Worm (Caenorhabditis elegans) whole organism, late embryonic: Measurements from ENCODE around the gene tag-297.

Experiments used
- K02D7.2 ChIP-seq: sonication (generic microtip); optimal IDR thresholded peaks from 2 replicates; lab custom pipeline; 2017; ENCODE audit warnings: mild to moderate bottlenecking, missing genetic modification characterization, missing compliant biosample characterization
- Y22D7AL.16 ChIP-seq: sonication (generic microtip); optimal IDR thresholded peaks from 2 replicates; lab custom pipeline; 2016; ENCODE audit warnings: missing genetic modification characterization, missing compliant biosample characterization
- ceh-14 ChIP-seq: sonication (generic microtip); optimal IDR thresholded peaks from 2 replicates; lab custom pipeline; 2016; ENCODE audit warnings: missing genotype, missing genetic modification characterization, missing compliant biosample characterization
- ceh-18 ChIP-seq: sonication (generic microtip); optimal IDR thresholded peaks from 2 replicates; lab custom pipeline; 2016; ENCODE audit warnings: missing genetic modification characterization, missing compliant biosample characterization
- ceh-19 ChIP-seq: fragments of 200-800 bp; sonication (Bioruptor generic); optimal IDR thresholded peaks from 2 replicates; lab custom pipeline; 2018; ENCODE audit warnings: mild to moderate bottlenecking, missing genetic modification characterization, missing compliant biosample characterization
- ceh-22 ChIP-seq: sonication (generic microtip); optimal IDR thresholded peaks from 2 replicates; lab custom pipeline; 2017; ENCODE audit warnings: missing biosample characterization, missing genetic modification characterization
- ceh-30 ChIP-seq: fragments of 150-350 bp; optimal IDR thresholded peaks from 2 replicates; lab custom pipeline; 2014; ENCODE audit warnings: missing biosample characterization, missing genetic modification characterization
- ceh-31 ChIP-seq: sonication (generic microtip); optimal IDR thresholded peaks from 2 replicates; lab custom pipeline; 2016; ENCODE audit warnings: missing genetic modification characterization, missing compliant biosample characterization
- ceh-34 ChIP-seq: sonication (generic microtip); optimal IDR thresholded peaks from 2 replicates; lab custom pipeline; 2016; ENCODE audit warnings: mild to moderate bottlenecking, missing genetic modification characterization, missing compliant biosample characterization
- ceh-45 ChIP-seq: fragments of 200-800 bp; sonication (Bioruptor generic); IDR thresholded peaks from 2 replicates; pipeline ENCODE4 v1.3.6; 2022; ENCODE audit warnings: missing genetic modification reagents, missing genetic modification characterization, missing compliant biosample characterization
- che-1 ChIP-seq: sonication (generic microtip); optimal IDR thresholded peaks from 2 replicates; lab custom pipeline; 2016; ENCODE audit warnings: mild to moderate bottlenecking, missing genetic modification characterization, missing compliant biosample characterization
- elt-2 ChIP-seq: sonication (generic microtip); optimal IDR thresholded peaks from 2 replicates; lab custom pipeline; 2016; ENCODE audit warnings: missing genetic modification reagents, missing genetic modification characterization, missing compliant biosample characterization
- elt-4 ChIP-seq: sonication (generic microtip); optimal IDR thresholded peaks from 2 replicates; lab custom pipeline; 2016; ENCODE audit warnings: missing genetic modification characterization, missing compliant biosample characterization
- fax-1 ChIP-seq: sonication (generic microtip); optimal IDR thresholded peaks from 2 replicates; lab custom pipeline; 2016; ENCODE audit warnings: missing genotype, missing genetic modification characterization, missing compliant biosample characterization
- fkh-10 ChIP-seq: fragments of 150-350 bp; optimal IDR thresholded peaks from 2 replicates; lab custom pipeline; 2014; ENCODE audit warnings: missing biosample characterization, missing genetic modification reagents, missing genetic modification characterization
- gmeb-2 ChIP-seq: sonication (generic microtip); optimal IDR thresholded peaks from 2 replicates; lab custom pipeline; 2016; ENCODE audit warnings: missing genetic modification characterization, inconsistent platforms, missing compliant biosample characterization
- hlh-30 ChIP-seq: sonication (generic microtip); optimal IDR thresholded peaks from 2 replicates; lab custom pipeline; 2017; ENCODE audit warnings: antibody characterized with exemption, missing genetic modification characterization, missing compliant biosample characterization; ENCODE audit not compliant: insufficient read depth
- hlh-8 ChIP-seq: sonication (generic microtip); optimal IDR thresholded peaks from 2 replicates; lab custom pipeline; 2016; ENCODE audit warnings: missing genotype, missing genetic modification characterization, missing compliant biosample characterization
- lin-11 ChIP-seq: fragments of 200-800 bp; sonication (Bioruptor generic); optimal IDR thresholded peaks from 2 replicates; lab custom pipeline; 2018; ENCODE audit warnings: mild to moderate bottlenecking, missing genetic modification characterization, missing compliant biosample characterization
- madf-2 ChIP-seq: sonication (generic microtip); optimal IDR thresholded peaks from 2 replicates; lab custom pipeline; 2017; ENCODE audit warnings: missing genetic modification characterization, missing compliant biosample characterization
- nfya-1 ChIP-seq: sonication (generic microtip); optimal IDR thresholded peaks from 2 replicates; lab custom pipeline; 2017; ENCODE audit warnings: missing genetic modification characterization, mild to moderate bottlenecking, missing compliant biosample characterization, antibody characterized with exemption, moderate library complexity
- nhr-11 ChIP-seq: fragments of 150-350 bp; optimal IDR thresholded peaks from 2 replicates; lab custom pipeline; 2014; ENCODE audit warnings: missing biosample characterization, missing genetic modification characterization
- npax-4 ChIP-seq: sonication (generic microtip); optimal IDR thresholded peaks from 2 replicates; lab custom pipeline; 2016; ENCODE audit warnings: missing genetic modification characterization, missing compliant biosample characterization
- pat-9 ChIP-seq: fragments of 200-800 bp; sonication (Bioruptor generic); optimal IDR thresholded peaks from 2 replicates; lab custom pipeline; 2018; ENCODE audit warnings: mild to moderate bottlenecking, missing genetic modification characterization, moderate library complexity, missing compliant biosample characterization
- pha-2 ChIP-seq: sonication (generic microtip); optimal IDR thresholded peaks from 2 replicates; lab custom pipeline; 2017; ENCODE audit warnings: mild to moderate bottlenecking, missing genetic modification characterization, missing compliant biosample characterization
- pros-1 ChIP-seq: fragments of 150-350 bp; optimal IDR thresholded peaks from 2 replicates; lab custom pipeline; 2014; ENCODE audit warnings: missing biosample characterization, missing genetic modification reagents, missing genetic modification characterization
- rnt-1 ChIP-seq: sonication (generic microtip); optimal IDR thresholded peaks from 2 replicates; lab custom pipeline; 2016; ENCODE audit warnings: missing genetic modification characterization, missing compliant biosample characterization
- sdc-2 ChIP-seq: sonication (generic microtip); optimal IDR thresholded peaks from 2 replicates; lab custom pipeline; 2016; ENCODE audit warnings: missing genotype, missing genetic modification characterization, missing compliant biosample characterization
- sox-2 ChIP-seq: fragments of 200-800 bp; sonication (Bioruptor generic); IDR thresholded peaks from 2 replicates; pipeline ENCODE4 v1.3.6; 2022; ENCODE audit warnings: missing genetic modification reagents, missing genetic modification characterization, missing compliant biosample characterization
- syd-9 ChIP-seq: sonication (generic microtip); optimal IDR thresholded peaks from 2 replicates; lab custom pipeline; 2016; ENCODE audit warnings: mild to moderate bottlenecking, missing genetic modification characterization, moderate library complexity, missing compliant biosample characterization
- tbx-2 ChIP-seq: sonication (generic microtip); optimal IDR thresholded peaks from 2 replicates; lab custom pipeline; 2016; ENCODE audit warnings: missing genetic modification characterization, missing compliant biosample characterization
- tbx-7 ChIP-seq: sonication (generic microtip); optimal IDR thresholded peaks from 2 replicates; lab custom pipeline; 2016; ENCODE audit warnings: missing genotype, missing genetic modification characterization, missing compliant biosample characterization
- unc-42 ChIP-seq: sonication (generic microtip); optimal IDR thresholded peaks from 2 replicates; lab custom pipeline; 2016; ENCODE audit warnings: missing genotype, missing genetic modification characterization, missing compliant biosample characterization
- unc-55 ChIP-seq: sonication (generic microtip); optimal IDR thresholded peaks from 2 replicates; lab custom pipeline; 2017; ENCODE audit warnings: missing biosample characterization, missing genetic modification reagents, missing genetic modification characterization
- unc-86 ChIP-seq: sonication (generic microtip); optimal IDR thresholded peaks from 2 replicates; lab custom pipeline; 2016; ENCODE audit warnings: missing genetic modification characterization, missing compliant biosample characterization
- ztf-16 ChIP-seq: sonication (generic microtip); optimal IDR thresholded peaks from 2 replicates; lab custom pipeline; 2017; ENCODE audit warnings: missing genetic modification characterization, missing compliant biosample characterization

The tag-297 gene

ce11 chrII:14598367-14598766, 29.1 kb upstream of the tag-297 start:
- TF ChIP-seq rnt-1 (tag; lab: Kevin White, UChicago) (peak; percentile 25), hlh-30 (tag; lab: Kevin White, UChicago) (peak; percentile 61), ceh-18 (peak; percentile 24), npax-4 (tag; lab: Kevin White, UChicago) (no peak), tbx-2 (no peak), lin-11 (tag; lab: Kevin White, UChicago) (no peak)

DNA sequence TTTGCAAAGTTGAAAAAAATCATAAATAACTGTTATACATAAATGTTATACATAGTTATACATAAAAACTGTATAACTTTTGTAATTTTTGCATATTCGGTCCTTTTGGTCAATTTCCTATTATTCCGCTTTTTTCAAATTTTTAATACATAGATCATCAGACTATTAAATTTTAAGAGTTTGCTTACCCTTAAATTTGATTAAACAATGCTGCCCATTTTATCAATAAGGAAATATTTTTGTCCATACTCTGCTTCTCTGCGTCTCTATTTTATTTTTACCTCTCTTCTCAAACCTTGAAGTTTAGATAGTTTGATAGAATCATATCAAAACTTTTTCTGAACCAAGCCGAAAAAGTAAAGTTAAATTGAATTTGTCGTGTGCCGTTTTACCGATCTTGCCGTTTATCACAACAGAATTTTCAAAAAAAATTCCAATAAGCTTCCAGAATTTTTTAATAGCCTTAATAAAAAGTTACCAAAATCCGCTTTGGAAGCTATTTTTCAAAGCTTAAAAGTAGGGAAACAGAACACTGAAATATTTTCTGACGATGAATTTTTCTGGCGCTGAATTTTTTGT, 28.1 kb upstream of the tag-297 start:
- TF ChIP-seq ztf-16 (tag; lab: Kevin White, UChicago) (no peak), pros-1 (tag; lab: Kevin White, UChicago) (no peak), ceh-31 (tag; lab: Kevin White, UChicago) (no peak), unc-42 (no peak), syd-9 (tag; lab: Kevin White, UChicago) (no peak), sox-2 (GFP tag; lab: Robert Waterston, UW) (no peak), pat-9 (no peak), ceh-19 (GFP tag; lab: Kevin White, UChicago) (no peak), Y22D7AL.16 (tag; lab: Kevin White, UChicago) (no peak)

ce11 chrII:14599933-14600630, 27.3 kb upstream of the tag-297 start:
- TF ChIP-seq unc-86 (tag; lab: Kevin White, UChicago): no peak
- no peak for TF ChIP-seq ceh-34 (tag; lab: Kevin White, UChicago)
- no peak for TF ChIP-seq ztf-16 (tag; lab: Kevin White, UChicago)
- no peak for TF ChIP-seq pros-1 (tag; lab: Kevin White, UChicago)
- no peak for TF ChIP-seq rnt-1 (tag; lab: Kevin White, UChicago)
- peak; percentile 25 for TF ChIP-seq elt-2 (tag; lab: Kevin White, UChicago)

- TF ChIP-seq hlh-30 (tag; lab: Kevin White, UChicago): no peak
- no peak for TF ChIP-seq sox-2 (GFP tag; lab: Robert Waterston, UW)
- TF ChIP-seq ceh-14 (tag; lab: Kevin White, UChicago): no peak
- no peak for TF ChIP-seq unc-55 (GFP tag; lab: Kevin White, UChicago)
- TF ChIP-seq gmeb-2 (tag; lab: Kevin White, UChicago): no peak
- no peak for TF ChIP-seq ceh-30
- TF ChIP-seq fax-1 (tag; lab: Kevin White, UChicago): no peak
- no peak for TF ChIP-seq hlh-8 (tag; lab: Kevin White, UChicago)
- no peak for TF ChIP-seq unc-86 (tag; lab: Kevin White, UChicago)
Observed at ce11 chrII:14600852-14601313, 26.5 kb upstream of the tag-297 start, which contains the start of gene tps-2. tps-2 (plus strand) TSS chrII:14600902.

- no peak for TF ChIP-seq che-1
- no peak for TF ChIP-seq ceh-45 (GFP tag; lab: Robert Waterston, UW)
Observed at ce11 chrII:14602735-14603134, 24.7 kb upstream of the tag-297 start.

DNA sequence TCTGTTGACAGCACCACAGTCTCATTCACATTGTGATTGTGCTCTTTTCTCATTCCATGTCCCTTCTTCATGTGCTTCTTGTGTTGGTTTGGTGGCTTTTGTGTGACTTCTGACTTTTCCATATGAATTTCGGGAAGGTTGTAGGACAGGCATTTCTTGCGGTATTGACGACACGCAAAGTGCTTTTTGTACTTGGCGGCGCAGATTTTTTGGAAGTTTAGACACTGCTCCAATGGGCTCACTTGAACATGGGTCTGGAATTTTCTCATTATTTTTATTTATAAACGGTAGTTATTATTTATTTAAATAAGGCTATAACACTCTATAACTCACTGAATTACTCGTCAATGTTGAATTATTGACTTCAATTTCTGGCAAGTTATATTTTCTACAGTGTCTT, 23.2 kb upstream of the tag-297 start:
- TF ChIP-seq nhr-11 (tag; lab: Kevin White, UChicago) (no peak), ceh-34 (tag; lab: Kevin White, UChicago) (no peak), K02D7.2 (tag; lab: Kevin White, UChicago) (no peak), elt-4 (no peak), sdc-2 (no peak), ceh-18 (no peak), nfya-1 (tag; lab: Kevin White, UChicago) (no peak), gmeb-2 (tag; lab: Kevin White, UChicago) (no peak), ztf-16 (tag; lab: Kevin White, UChicago) (no peak), madf-2 (tag; lab: Kevin White, UChicago) (no peak), fkh-10 (GFP tag; lab: Kevin White, UChicago) (no peak), ceh-45 (GFP tag; lab: Robert Waterston, UW) (no peak), tbx-7 (tag; lab: Kevin White, UChicago) (no peak), hlh-30 (tag; lab: Kevin White, UChicago) (no peak), pha-2 (tag; lab: Kevin White, UChicago) (no peak), hlh-8 (tag; lab: Kevin White, UChicago) (no peak), ceh-22 (no peak), ceh-14 (tag; lab: Kevin White, UChicago) (no peak), unc-42 (no peak)
